Worm (Caenorhabditis elegans) whole organism, L2 larva: ENCODE results near the gene C07G3.8.

Source experiments
- C34F6.9 ChIP-seq: fragments of 150-350 bp; optimal IDR thresholded peaks from 2 replicates; lab custom pipeline; 2014; ENCODE audit warnings: missing biosample characterization, missing genetic modification characterization
- R02D3.7 ChIP-seq: fragments of 150-350 bp; optimal IDR thresholded peaks from 2 replicates; lab custom pipeline; 2014; ENCODE audit warnings: missing biosample characterization, missing genetic modification characterization
- Y55F3AM.14 ChIP-seq: fragments of 200-800 bp; sonication (Bioruptor generic); optimal IDR thresholded peaks from 2 replicates; lab custom pipeline; 2018; ENCODE audit warnings: mild to moderate bottlenecking, missing genetic modification characterization, missing compliant biosample characterization
- ZK546.5 ChIP-seq: sonication (generic microtip); optimal IDR thresholded peaks from 2 replicates; lab custom pipeline; 2017; ENCODE audit warnings: missing biosample characterization, missing genetic modification characterization
- aly-2 ChIP-seq: fragments of 150-350 bp; optimal IDR thresholded peaks from 2 replicates; lab custom pipeline; 2014; ENCODE audit warnings: missing biosample characterization, missing genetic modification characterization
- ama-1 ChIP-seq: fragments of 150-350 bp; optimal IDR thresholded peaks from 2 replicates; lab custom pipeline; 2018; ENCODE audit warnings: inconsistent platforms
- blmp-1 ChIP-seq: sonication (generic microtip); optimal IDR thresholded peaks from 2 replicates; lab custom pipeline; 2017; ENCODE audit warnings: missing genetic modification characterization, mild to moderate bottlenecking, missing compliant biosample characterization, antibody characterized with exemption, moderate library complexity; ENCODE audit not compliant: insufficient read depth
- ceh-16 ChIP-seq: fragments of 150-350 bp; optimal IDR thresholded peaks from 2 replicates; lab custom pipeline; 2014; ENCODE audit warnings: missing biosample characterization, missing genetic modification characterization
- crh-2 ChIP-seq: sonication (generic microtip); optimal IDR thresholded peaks from 2 replicates; lab custom pipeline; 2017; ENCODE audit warnings: missing biosample characterization, missing genetic modification characterization
- dmd-4 ChIP-seq: sonication (generic microtip); optimal IDR thresholded peaks from 2 replicates; lab custom pipeline; 2017; ENCODE audit warnings: missing biosample characterization, missing genetic modification characterization
- egl-27 ChIP-seq: sonication (generic microtip); optimal IDR thresholded peaks from 3 replicates; lab custom pipeline; 2017; ENCODE audit warnings: missing biosample characterization, missing genetic modification reagents, missing genetic modification characterization
- elt-1 ChIP-seq: fragments of 150-350 bp; optimal IDR thresholded peaks from 2 replicates; lab custom pipeline; 2014; ENCODE audit warnings: missing biosample characterization, missing genetic modification characterization
- elt-3 ChIP-seq: sonication (generic microtip); optimal IDR thresholded peaks from 2 replicates; lab custom pipeline; 2017; ENCODE audit warnings: missing biosample characterization, missing genetic modification characterization
- fos-1 ChIP-seq: fragments of 150-350 bp; optimal IDR thresholded peaks from 2 replicates; lab custom pipeline; 2014; ENCODE audit warnings: missing biosample characterization, missing genetic modification characterization
- gmeb-1 ChIP-seq: fragments of 150-350 bp; optimal IDR thresholded peaks from 2 replicates; lab custom pipeline; 2014; ENCODE audit warnings: missing biosample characterization, missing genetic modification characterization
- lin-11 ChIP-seq: fragments of 150-350 bp; sonication (generic microtip); optimal IDR thresholded peaks from 2 replicates; lab custom pipeline; 2014; ENCODE audit warnings: missing biosample characterization, missing genetic modification characterization, inconsistent platforms, mixed read lengths
- lin-13 ChIP-seq: fragments of 150-350 bp; optimal IDR thresholded peaks from 2 replicates; lab custom pipeline; 2014; ENCODE audit warnings: missing biosample characterization, missing genetic modification reagents, missing genetic modification characterization
- lsy-2 ChIP-seq, 2 experiments: fragments of 150-350 bp in 1 of 2; sonication (generic microtip) in 1 of 2; optimal IDR thresholded peaks; 2 replicates each; lab custom pipeline; 2014 to 2017; ENCODE audit warnings: missing biosample characterization in 2 of 2, missing genetic modification characterization in 2 of 2
- mab-5 ChIP-seq: fragments of 150-350 bp; optimal IDR thresholded peaks from 2 replicates; lab custom pipeline; 2014; ENCODE audit warnings: missing biosample characterization, missing genetic modification characterization
- mdl-1 ChIP-seq, 2 experiments: fragments of 150-350 bp in 1 of 2; sonication (generic microtip) in 1 of 2; optimal IDR thresholded peaks; 2 replicates each; lab custom pipeline; 2017; ENCODE audit warnings: missing biosample characterization in 2 of 2, missing genetic modification characterization in 2 of 2
- nhr-10 ChIP-seq: sonication (generic microtip); optimal IDR thresholded peaks from 2 replicates; lab custom pipeline; 2017; ENCODE audit warnings: missing biosample characterization, missing genetic modification characterization
- nhr-11 ChIP-seq: fragments of 150-350 bp; optimal IDR thresholded peaks from 2 replicates; lab custom pipeline; 2014; ENCODE audit warnings: missing biosample characterization, missing genetic modification characterization
- nhr-21 ChIP-seq: fragments of 150-350 bp; optimal IDR thresholded peaks from 2 replicates; lab custom pipeline; 2014; ENCODE audit warnings: missing biosample characterization, missing genetic modification characterization
- nhr-23 ChIP-seq: fragments of 150-350 bp; optimal IDR thresholded peaks from 2 replicates; lab custom pipeline; 2014; ENCODE audit warnings: missing biosample characterization, missing genetic modification reagents, missing genetic modification characterization
- nhr-25 ChIP-seq: fragments of 150-350 bp; sonication (generic microtip); optimal IDR thresholded peaks from 3 replicates; lab custom pipeline; 2014; ENCODE audit warnings: missing biosample characterization, missing genetic modification characterization
- sem-4 ChIP-seq: fragments of 150-350 bp; optimal IDR thresholded peaks from 2 replicates; lab custom pipeline; 2014; ENCODE audit warnings: missing biosample characterization, missing genetic modification reagents, missing genetic modification characterization
- sma-9 ChIP-seq, 2 experiments: fragments of 150-350 bp in 1 of 2; sonication (generic microtip) in 1 of 2; optimal IDR thresholded peaks; 2 replicates each; lab custom pipeline; 2014 to 2016; ENCODE audit warnings: missing genetic modification characterization in 2 of 2, mild to moderate bottlenecking in 1 of 2, missing biosample characterization in 1 of 2, missing compliant biosample characterization in 1 of 2, missing genetic modification reagents in 1 of 2, moderate library complexity in 1 of 2
- unc-55 ChIP-seq: fragments of 150-350 bp; sonication (generic microtip); optimal IDR thresholded peaks from 3 replicates; lab custom pipeline; 2014; ENCODE audit warnings: missing biosample characterization, missing genetic modification reagents, missing genetic modification characterization
- unc-62 ChIP-seq: fragments of 150-350 bp; optimal IDR thresholded peaks from 2 replicates; lab custom pipeline; 2014; ENCODE audit warnings: missing biosample characterization, missing genetic modification reagents, missing genetic modification characterization
- zag-1 ChIP-seq: fragments of 150-350 bp; optimal IDR thresholded peaks from 2 replicates; lab custom pipeline; 2014; ENCODE audit warnings: missing biosample characterization, missing genetic modification characterization
- ztf-1 ChIP-seq: fragments of 200-800 bp; sonication (Bioruptor generic); conservative IDR thresholded peaks from 2 replicates; pipeline ENCODE4 v1.3.6; 2022; ENCODE audit warnings: missing genetic modification characterization, missing compliant biosample characterization

C07G3.8 gene

ce11 chrV:3484702-3485101 lies 17.2 kb downstream of the C07G3.8 start, which contains the start of gene srbc-33:
Gene srbc-33, minus strand, starts transcription at chrV:3484802.
- TF ChIP-seq ztf-1 (GFP tag; lab: Robert Waterston, UW), result no peak
- no peak for TF ChIP-seq ama-1 (lab: Kevin White, UChicago)

ce11 chrV:3482550-3483002 lies 19.4 kb downstream of the C07G3.8 start, which contains the start of gene lys-7:
Gene lys-7, minus strand, starts transcription at chrV:3482600.
- TF ChIP-seq mdl-1 (tag; optimal IDR thresholded peaks at IDR 0.05; lab: Kevin White, UChicago), result no peak
- no peak for TF ChIP-seq nhr-11 (tag; lab: Kevin White, UChicago)
- no peak for TF ChIP-seq R02D3.7
- TF ChIP-seq fos-1 (tag; lab: Kevin White, UChicago), result no peak
- TF ChIP-seq nhr-21 (tag; lab: Kevin White, UChicago), result no peak
- TF ChIP-seq zag-1 (tag; lab: Kevin White, UChicago), result no peak
- TF ChIP-seq sma-9 (GFP tag; optimal IDR thresholded peaks at IDR 0.05; lab: Kevin White, UChicago), result peak; percentile 12
- TF ChIP-seq sma-9 (tag; optimal IDR thresholded peaks at IDR 0.05; lab: Kevin White, UChicago), result no peak

- TF ChIP-seq lin-13 (GFP tag; lab: Kevin White, UChicago), result no peak
- TF ChIP-seq ceh-16 (tag; lab: Kevin White, UChicago), result no peak
Observed at ce11 chrV:3480346-3480745, 21.6 kb downstream of the C07G3.8 start, which contains the start of gene srbc-30. Gene srbc-30, minus strand, starts transcription at chrV:3480446.

ce11 chrV:3477496-3477895 lies 24.4 kb downstream of the C07G3.8 start, which contains the start of gene srbc-31:
Gene srbc-31, minus strand, starts transcription at chrV:3477596.
- TF ChIP-seq nhr-11 (tag; lab: Kevin White, UChicago) (no peak), mab-5 (tag; lab: Kevin White, UChicago) (no peak), unc-55 (no peak), Y55F3AM.14 (GFP tag; lab: Kevin White, UChicago) (no peak), elt-3 (no peak), elt-1 (tag; lab: Kevin White, UChicago) (no peak), lin-11 (tag; lab: Kevin White, UChicago) (no peak), blmp-1 (no peak), aly-2 (tag; lab: Kevin White, UChicago) (no peak), nhr-10 (tag; lab: Kevin White, UChicago) (no peak), nhr-25 (tag; lab: Kevin White, UChicago) (no peak), sem-4 (no peak), unc-62 (GFP tag; lab: Kevin White, UChicago) (no peak)
- TF ChIP-seq, all 48 proteins: peak for 0

- TF ChIP-seq C34F6.9 (tag; lab: Kevin White, UChicago) (no peak), egl-27 (no peak), dmd-4 (no peak), ZK546.5 (tag; lab: Kevin White, UChicago) (no peak), unc-62 (GFP tag; lab: Kevin White, UChicago) (no peak), crh-2 (tag; lab: Kevin White, UChicago) (no peak), sma-9 (GFP tag; optimal IDR thresholded peaks at IDR 0.05; lab: Kevin White, UChicago) (no peak), sma-9 (tag; optimal IDR thresholded peaks at IDR 0.05; lab: Kevin White, UChicago) (no peak)
- TF ChIP-seq, all 48 proteins: peak for 0
Observed at ce11 chrV:3476228-3476627, 25.7 kb downstream of the C07G3.8 start.

ce11 chrV:3475021-3475420 lies 26.9 kb downstream of the C07G3.8 start, which contains the start of gene oac-2:
Gene oac-2, minus strand, starts transcription at chrV:3475121.
- TF ChIP-seq nhr-23 (no peak), lin-13 (GFP tag; lab: Kevin White, UChicago) (no peak), ama-1 (lab: Kevin White, UChicago) (no peak), gmeb-1 (tag; lab: Kevin White, UChicago) (no peak), lsy-2 (tag; optimal IDR thresholded peaks at IDR 0.05; lab: Kevin White, UChicago) (no peak)
